Fruit fly (Drosophila melanogaster): ENCODE results near the gene CG14443.
A peak's percentile ranks its signal among the peaks of the same experiment; 100 is the strongest.

- TF ChIP-seq CG8478 (optimal IDR thresholded peaks at IDR 0.05) (no peak), CTCF (optimal IDR thresholded peaks at IDR 0.05) (peak in 1 of 2 experiments; percentile 37)
Measured at dm6 chrX:6683635-6684499, 50.1 kb downstream of the CG14443 start, which contains the start of gene Pink1.
